Fruit fly (Drosophila melanogaster): ENCODE measurements around the gene CG5969.

Gene CG5969

dm6 chr3L:20448773-20449172 is 24.8 kb upstream of the CG5969 start:
- TF ChIP-seq noc (tag; optimal IDR thresholded peaks at IDR 0.05), result no peak

- peak; percentile 64 for TF ChIP-seq noc (tag; optimal IDR thresholded peaks at IDR 0.05)
Observed at dm6 chr3L:20452813-20453682, 20.5 kb upstream of the CG5969 start, which contains the start of gene CG5199. CG5199 (minus strand) TSS chr3L:20452864.

- no peak for TF ChIP-seq noc (tag; optimal IDR thresholded peaks at IDR 0.05)
Observed at dm6 chr3L:20460383-20460782, 13.2 kb upstream of the CG5969 start, which contains the start of gene mag. mag (plus strand) TSS chr3L:20460683.

dm6 chr3L:20462391-20462790 is 11.2 kb upstream of the CG5969 start:
- peak; percentile 34 for TF ChIP-seq noc (tag; optimal IDR thresholded peaks at IDR 0.05)

dm6 chr3L:20464677-20465076 is 8.9 kb upstream of the CG5969 start, which contains the start of gene atk:
atk (minus strand) TSS chr3L:20464862.
- TF ChIP-seq noc (tag; optimal IDR thresholded peaks at IDR 0.05), result no peak

- TF ChIP-seq noc (tag; optimal IDR thresholded peaks at IDR 0.05), result no peak
Observed at dm6 chr3L:20465941-20466340, 7.6 kb upstream of the CG5969 start, which contains the start of gene CG42764. CG42764 (minus strand) TSS chr3L:20466041.

dm6 chr3L:20466599-20466998 is 7.0 kb upstream of the CG5969 start, which contains the start of gene Tdh:
Tdh (plus strand) TSS chr3L:20466944.
- no peak for TF ChIP-seq noc (tag; optimal IDR thresholded peaks at IDR 0.05)

- no peak for TF ChIP-seq noc (tag; optimal IDR thresholded peaks at IDR 0.05)
Observed at dm6 chr3L:20467433-20467832, 6.2 kb upstream of the CG5969 start.

dm6 chr3L:20470991-20471498 is 2.5 kb upstream of the CG5969 start:
- no peak for TF ChIP-seq noc (tag; optimal IDR thresholded peaks at IDR 0.05)

- TF ChIP-seq noc (tag; optimal IDR thresholded peaks at IDR 0.05), result peak; percentile 75
Observed at dm6 chr3L:20471499-20472313, 1.9 kb upstream of the CG5969 start.

dm6 chr3L:20472607-20473006 is 976 bp upstream of the CG5969 start:
- TF ChIP-seq noc (tag; optimal IDR thresholded peaks at IDR 0.05), result no peak

- TF ChIP-seq noc (tag; optimal IDR thresholded peaks at IDR 0.05), result no peak
Observed at dm6 chr3L:20474197-20474788, 710 bp downstream of the CG5969 start, which contains the start of gene isoQC. isoQC (plus strand) TSS chr3L:20474466.

dm6 chr3L:20474789-20475208 is 1.2 kb downstream of the CG5969 start:
- peak; percentile 88 for TF ChIP-seq noc (tag; optimal IDR thresholded peaks at IDR 0.05)

dm6 chr3L:20487649-20488048 is 14.1 kb downstream of the CG5969 start:
- TF ChIP-seq noc (tag; optimal IDR thresholded peaks at IDR 0.05), result no peak

- TF ChIP-seq noc (tag; optimal IDR thresholded peaks at IDR 0.05), result peak; percentile 18
Observed at dm6 chr3L:20491525-20492132, 18.0 kb downstream of the CG5969 start, which contains the start of gene ND-39. ND-39 (plus strand) TSS chr3L:20492082.

Measured in whole organism, larva.